Worm (Caenorhabditis elegans) whole organism, dauer: ENCODE results near the gene acs-7.

Source experiments
- unc-62 ChIP-seq: sonication (generic microtip); optimal IDR thresholded peaks from 2 replicates; lab custom pipeline; 2017; ENCODE audit warnings: missing biosample characterization, missing genetic modification reagents, missing genetic modification characterization

Gene acs-7

DNA sequence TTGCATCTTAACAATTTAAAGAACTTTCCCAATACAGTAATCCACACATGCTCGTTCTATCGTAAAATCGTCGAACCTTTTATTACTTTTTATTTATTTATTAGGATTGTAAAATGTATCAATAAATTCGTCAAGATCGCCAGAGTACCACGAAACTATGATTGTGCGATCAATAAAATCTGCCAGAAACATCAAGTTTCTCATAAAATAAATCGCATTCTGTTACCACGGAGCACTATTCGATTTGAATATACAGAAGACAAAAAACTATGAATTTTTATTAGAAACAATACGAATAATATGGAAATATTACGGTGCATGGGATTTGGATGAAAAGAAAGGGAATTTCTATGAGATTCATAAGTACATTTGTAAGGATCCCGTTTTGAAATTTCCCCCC is 25.1 kb upstream of the acs-7 start, which contains the start of gene C01G6.2:
Gene C01G6.2 (plus strand): TSS at position 301 of the 400 bp plus-strand sequence.
- no peak for TF ChIP-seq unc-62 (GFP tag; lab: Kevin White, UChicago)

DNA sequence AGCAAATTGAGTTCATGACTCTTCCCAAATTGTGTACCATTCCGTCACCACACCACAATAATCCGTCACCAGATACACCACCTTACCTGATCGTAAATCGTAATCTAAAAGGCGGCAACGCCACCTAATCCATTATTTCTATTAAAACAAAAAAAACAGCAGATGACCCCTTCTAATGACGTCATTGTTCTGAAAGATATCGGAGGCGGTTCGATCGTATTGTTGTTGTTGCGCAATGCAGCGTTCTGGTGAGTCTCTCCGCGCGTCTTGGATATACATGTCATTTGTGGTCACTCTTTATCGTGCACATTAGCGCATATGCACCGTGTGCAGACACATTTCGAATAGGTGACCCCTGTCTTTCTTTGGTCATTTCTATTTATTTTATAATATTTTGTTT is 22.8 kb upstream of the acs-7 start:
- TF ChIP-seq unc-62 (GFP tag; lab: Kevin White, UChicago): no peak

DNA sequence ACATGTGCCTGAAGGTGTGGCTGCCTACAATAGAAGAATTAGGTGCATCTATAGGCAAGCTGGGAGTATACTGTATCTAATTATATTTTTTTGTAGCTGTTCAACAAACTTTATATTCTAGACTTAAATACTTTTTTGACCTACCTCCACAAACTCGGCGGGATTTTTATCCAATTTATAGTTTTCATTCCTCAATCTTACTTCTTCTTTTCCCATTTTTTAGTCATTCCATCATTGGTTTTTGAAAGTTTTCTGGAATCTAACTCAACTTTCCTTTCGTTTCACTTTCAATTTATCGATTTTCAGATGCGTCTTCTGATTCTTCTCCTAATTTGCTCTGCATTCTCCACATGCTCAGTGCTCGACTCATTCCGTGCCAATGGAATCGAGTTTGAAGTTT is 22.2 kb upstream of the acs-7 start, which contains the start of gene C01G6.3:
Gene C01G6.3 (plus strand): TSS at position 301 of the 400 bp plus-strand sequence.
- TF ChIP-seq unc-62 (GFP tag; lab: Kevin White, UChicago): no peak

DNA sequence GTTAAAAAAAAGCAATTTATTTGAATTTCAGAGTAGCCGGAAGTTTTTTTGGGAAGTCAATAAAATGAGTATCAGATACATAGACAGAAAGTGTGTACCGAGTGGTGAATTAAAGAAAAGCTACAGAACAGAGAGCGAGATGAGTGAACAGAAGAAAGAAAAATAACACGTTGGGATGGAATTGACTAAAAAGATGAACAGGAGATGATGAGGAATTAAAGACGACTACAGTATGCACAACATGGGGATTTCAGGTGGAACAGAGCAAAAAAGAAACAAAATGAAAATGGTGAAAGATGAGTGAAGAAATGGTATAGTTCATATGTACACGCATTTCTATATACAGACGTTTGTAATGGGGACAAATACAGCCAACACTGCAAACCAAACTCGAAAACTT is 20.5 kb upstream of the acs-7 start:
- no peak for TF ChIP-seq unc-62 (GFP tag; lab: Kevin White, UChicago)

DNA sequence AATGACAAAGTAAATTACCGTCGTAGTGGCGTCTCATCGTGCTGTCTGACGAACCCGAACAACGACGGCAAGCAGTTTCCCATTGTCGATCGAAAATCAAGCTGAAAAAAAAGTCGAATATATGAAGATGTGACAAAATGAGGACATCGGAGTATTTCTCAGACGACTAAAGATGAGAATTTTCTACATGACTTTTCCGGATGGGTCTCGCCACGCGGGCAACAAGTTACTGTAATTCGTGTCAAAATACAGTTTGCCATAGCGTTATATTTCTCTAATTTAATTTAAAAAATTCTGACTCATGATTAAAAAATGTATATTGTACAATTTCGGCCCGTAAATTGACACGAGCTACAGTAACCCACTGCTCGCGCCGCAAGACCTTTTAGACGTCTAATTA is 18.9 kb upstream of the acs-7 start, which contains the start of gene C01G6.4:
Gene C01G6.4 (minus strand): TSS at position 101 of the 400 bp plus-strand sequence.
- TF ChIP-seq unc-62 (GFP tag; lab: Kevin White, UChicago): no peak

DNA sequence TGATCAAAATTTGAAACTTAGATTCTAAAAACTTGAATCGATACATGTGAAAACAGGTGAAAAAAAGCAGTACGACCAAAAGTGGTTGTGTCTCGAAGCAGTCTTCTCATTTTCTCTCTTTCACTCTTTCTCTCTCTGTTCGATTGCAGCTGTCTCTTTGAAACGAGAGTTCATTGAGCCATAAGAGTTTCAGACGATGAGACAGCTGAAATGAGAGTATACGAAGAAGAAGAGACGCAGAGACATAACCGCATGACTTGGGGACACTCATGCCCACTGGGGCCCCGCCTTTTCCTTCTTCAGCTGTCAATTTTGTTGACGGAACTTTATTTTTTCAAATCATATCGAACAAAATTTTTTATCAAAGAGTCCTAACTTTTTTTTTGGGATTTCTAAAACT is 17.8 kb upstream of the acs-7 start:
- TF ChIP-seq unc-62 (GFP tag; lab: Kevin White, UChicago): no peak

DNA sequence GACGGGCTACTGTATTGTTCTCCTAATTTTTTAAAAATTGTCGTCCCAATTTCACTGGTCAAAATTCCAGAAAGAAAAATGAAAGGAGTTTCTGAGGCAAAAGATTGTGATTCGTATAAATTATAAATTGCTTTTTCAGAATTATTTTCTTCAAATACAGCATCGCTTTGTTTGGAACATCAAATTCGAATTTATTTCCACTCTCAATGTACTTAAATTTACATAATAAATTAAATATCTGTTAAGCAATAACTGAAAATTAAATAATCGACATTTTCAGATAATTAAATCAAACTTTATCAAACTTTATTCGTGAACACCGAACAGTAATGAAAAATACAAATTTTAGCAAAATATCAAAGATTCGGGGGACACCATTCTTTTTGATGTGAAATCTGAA is 17.1 kb upstream of the acs-7 start:
- TF ChIP-seq unc-62 (GFP tag; lab: Kevin White, UChicago): no peak

DNA sequence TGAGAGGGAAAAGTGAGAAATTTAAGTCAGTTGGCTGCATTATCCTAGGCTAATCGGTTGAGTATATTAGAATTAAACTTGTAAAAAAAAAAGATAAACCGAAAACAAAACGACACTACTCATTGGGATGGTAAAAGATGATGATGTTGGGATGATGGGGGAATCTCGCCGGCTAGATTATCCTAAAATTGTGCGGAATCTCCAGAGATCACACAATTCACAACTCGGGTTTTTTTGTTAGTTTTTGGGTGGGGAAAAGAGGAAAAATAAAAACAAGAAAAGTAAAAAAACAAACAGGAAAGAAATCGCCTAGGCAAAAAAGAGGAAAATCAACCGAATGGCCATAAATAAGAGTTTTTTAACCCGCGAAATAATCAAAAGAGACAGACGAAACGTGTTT is 16.6 kb upstream of the acs-7 start:
- TF ChIP-seq unc-62 (GFP tag; lab: Kevin White, UChicago): no peak

DNA sequence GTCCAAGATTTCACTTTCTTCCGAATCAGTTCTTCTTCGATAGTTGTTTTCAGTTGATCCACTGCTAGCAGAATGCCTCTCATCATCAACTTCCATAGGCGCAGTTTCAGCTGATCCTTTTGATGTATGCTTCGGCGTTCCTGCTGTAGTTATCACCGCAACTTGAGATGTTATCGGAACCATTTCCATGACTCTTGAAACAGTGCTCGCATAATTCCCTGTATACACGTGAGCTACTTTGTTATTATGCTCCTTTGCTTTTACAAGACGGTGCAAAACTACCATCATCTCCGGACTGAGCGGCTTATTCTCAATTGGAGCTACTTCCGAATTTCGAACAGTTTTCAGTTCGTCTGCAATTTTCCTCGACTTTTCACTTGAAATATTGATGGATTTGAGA is 14.7 kb upstream of the acs-7 start:
- TF ChIP-seq unc-62 (GFP tag; lab: Kevin White, UChicago): no peak

DNA sequence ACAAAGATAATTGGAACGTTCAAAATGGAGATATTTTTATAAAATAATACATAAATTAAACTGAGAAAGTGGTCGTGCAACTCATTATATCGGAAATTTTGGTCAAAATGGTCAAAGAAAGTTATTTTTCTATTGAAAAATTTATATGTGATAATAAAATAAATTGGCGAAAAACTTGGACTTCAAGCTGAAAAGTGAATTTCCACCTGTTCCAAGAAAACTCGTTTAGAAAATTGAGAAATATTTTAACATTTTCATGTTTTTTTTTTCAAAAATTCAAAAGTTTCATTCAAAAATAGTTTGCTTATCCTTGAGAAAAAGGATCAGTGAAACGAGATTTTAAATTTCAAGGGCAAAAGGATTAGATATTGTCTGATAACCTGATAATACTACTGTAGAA is 12.8 kb upstream of the acs-7 start:
- TF ChIP-seq unc-62 (GFP tag; lab: Kevin White, UChicago): no peak

DNA sequence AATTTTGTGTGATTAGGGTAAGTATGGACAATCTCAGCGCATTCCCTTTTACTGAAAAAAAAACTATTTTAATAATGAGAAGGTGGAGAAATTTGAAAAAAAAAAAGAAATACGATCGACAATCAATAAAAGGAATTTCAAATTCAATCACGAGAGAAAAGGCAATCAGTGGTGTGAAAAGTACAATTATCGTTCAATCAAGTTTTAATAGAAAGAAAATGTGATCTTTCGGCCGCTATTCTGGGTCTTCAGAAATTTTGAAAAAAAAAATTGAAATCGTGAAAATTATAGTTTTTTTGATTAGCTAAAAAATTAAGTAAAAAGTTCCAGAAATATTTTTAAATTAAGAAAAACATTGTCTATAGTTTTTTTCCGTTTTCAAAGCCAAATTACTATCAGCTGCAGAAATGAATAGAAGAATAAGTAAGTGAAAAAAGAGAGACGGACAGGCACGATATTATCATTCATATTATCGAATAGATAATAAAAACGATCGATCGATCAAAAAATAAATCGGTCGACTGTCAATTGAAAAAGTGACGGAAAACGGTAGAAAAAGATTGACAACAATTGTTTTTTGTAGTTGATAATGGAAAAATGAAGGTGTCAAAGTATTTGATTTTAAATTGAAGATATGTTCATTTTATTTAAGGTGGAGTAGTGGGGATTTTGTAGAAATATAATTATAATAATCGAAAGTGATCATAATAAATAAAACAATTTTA is 11.6 kb upstream of the acs-7 start, which contains the start of gene gldi-3:
Gene gldi-3 (minus strand): TSS at position 51 of the 725 bp plus-strand sequence.
- no peak for TF ChIP-seq unc-62 (GFP tag; lab: Kevin White, UChicago)

DNA sequence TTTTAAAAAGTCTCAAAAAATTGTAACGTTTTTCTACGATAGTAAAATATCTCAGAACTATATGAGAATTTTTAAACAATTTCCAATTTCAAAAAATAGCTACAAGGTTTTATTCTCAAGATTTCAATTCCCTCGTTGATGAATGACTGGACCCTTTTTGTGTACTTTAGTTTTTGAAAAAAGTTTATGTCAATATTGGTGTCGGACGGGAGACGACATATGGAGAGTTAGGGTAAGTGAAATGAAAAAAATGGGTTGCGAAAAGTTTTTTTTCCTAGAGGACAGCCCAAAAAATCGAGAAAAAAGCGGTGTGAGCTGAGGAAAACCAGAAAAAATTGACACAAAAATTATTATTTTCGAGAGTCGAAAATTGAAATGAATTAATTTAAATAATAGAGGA is 11.0 kb upstream of the acs-7 start:
- no peak for TF ChIP-seq unc-62 (GFP tag; lab: Kevin White, UChicago)

DNA sequence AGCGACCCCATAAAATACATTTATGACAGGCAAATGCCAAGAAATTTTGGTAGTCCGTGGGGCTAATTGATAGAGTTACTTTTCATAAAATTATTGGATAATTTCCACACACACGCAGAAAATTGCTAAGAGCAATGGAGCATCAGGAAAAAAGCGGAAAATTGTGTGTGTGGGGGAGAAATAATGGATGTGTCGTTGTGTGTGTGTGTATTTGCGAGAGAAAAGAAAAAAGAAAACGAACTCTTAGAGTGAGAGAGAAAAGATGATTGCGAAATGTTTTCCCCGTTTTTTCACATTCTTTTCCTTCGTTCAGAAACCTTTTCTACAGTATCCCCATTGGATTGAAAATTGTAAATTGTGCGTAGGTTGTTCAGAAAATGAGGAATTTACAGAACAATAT is 10.2 kb upstream of the acs-7 start:
- no peak for TF ChIP-seq unc-62 (GFP tag; lab: Kevin White, UChicago)

DNA sequence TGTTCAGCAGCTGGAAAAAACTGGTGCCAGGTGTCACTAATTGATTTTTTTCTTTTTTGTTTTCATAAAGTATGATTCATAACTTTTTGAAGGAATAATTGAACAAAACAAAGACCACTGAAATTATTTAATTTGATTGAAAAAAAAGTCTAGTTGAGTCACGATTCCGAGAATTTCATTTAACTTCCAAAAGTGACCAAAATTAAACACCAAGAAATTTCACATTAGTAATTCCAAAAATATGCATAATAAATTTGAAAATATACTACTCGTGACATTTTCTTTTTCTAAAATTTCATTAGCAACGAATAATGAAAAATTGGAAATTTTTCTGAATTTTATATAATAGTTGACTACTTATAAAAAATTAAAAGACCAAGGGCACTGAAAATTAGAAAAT is 9.8 kb upstream of the acs-7 start:
- TF ChIP-seq unc-62 (GFP tag; lab: Kevin White, UChicago): no peak

DNA sequence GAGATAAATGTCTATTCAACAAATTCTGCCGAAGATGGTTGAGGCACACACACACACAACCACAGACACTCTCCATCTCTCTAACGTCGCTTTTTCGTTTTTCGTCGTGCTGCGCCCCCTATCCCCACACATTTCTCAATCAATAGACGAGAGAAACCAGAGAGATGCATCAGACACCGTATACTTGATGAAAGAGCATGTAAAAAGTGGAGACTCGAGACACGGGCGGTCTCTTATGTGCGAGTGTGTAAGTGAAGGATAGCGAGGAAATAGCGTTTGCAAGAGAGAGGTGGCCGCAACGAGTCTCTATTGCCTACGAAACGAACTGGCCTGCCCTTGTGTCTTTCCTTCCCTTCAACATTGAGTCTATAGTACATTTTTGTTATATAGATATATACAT is 9.0 kb upstream of the acs-7 start:
- TF ChIP-seq unc-62 (GFP tag; lab: Kevin White, UChicago): no peak

DNA sequence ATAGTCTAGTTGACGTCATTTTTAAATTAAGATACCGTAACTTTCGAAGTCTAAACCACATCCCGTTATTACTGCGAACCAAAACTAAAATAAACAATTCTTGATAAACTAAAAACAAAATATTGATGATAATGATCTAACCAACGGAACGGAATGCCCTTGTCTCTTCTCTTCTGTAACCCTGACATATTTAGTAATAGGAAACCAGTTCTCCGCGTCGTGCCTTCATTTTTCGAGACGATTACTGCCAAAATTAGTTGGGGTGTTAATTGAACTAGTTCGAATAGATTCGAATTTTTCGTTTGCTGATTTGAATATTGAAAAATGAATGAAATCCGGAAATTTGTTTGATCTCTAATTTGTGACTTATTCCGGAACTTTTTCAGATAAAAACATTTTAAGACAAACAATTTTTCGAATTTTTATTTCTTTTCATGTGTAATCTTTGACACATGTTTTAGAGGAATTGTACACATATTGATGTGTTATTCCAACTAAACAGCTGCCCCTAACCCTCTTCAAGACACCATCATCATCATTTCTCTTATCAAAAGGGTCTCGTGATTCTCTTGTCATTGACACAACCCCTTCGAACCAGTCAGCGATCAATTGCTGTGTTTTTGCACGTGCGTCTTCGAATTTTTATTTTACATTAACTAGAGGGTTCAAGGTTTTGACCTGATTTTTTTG is 8.0 kb upstream of the acs-7 start:
- no peak for TF ChIP-seq unc-62 (GFP tag; lab: Kevin White, UChicago)
